Fruit fly (Drosophila melanogaster): ENCODE measurements around the gene CG14082.

Gene CG14082

DNA sequence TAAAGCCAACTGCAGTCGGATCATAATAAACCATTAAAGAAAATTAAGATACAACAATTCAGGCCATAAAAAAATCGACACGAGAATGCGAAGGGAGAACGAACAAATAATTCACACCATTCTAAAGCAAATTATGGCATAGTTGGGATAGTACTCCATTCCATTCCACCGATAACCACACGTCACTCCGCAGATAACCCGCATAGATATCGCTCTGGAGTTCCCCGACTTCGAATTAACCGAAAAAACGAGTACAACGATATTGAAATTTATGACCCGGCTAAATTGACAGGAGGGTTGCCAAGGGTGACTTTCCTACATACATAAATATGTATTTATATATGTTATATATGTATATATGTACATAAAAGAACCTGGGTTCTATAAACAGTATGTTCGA is 35.9 kb upstream of the CG14082 start:
- TF ChIP-seq Rel (GFP tag; optimal IDR thresholded peaks at IDR 0.05) (no peak), Rel (tag; optimal IDR thresholded peaks at IDR 0.05) (peak; percentile 86), OdsH (GFP tag; optimal IDR thresholded peaks at IDR 0.05) (no peak)

- TF ChIP-seq Sp1 (GFP tag; optimal IDR thresholded peaks at IDR 0.05) (no peak), fru (GFP tag; optimal IDR thresholded peaks at IDR 0.05) (no peak), Myc (optimal IDR thresholded peaks at IDR 0.05) (no peak)
These were observed 35.5 kb upstream of the CG14082 start for dm6 chr3L:19174216-19174706.

DNA sequence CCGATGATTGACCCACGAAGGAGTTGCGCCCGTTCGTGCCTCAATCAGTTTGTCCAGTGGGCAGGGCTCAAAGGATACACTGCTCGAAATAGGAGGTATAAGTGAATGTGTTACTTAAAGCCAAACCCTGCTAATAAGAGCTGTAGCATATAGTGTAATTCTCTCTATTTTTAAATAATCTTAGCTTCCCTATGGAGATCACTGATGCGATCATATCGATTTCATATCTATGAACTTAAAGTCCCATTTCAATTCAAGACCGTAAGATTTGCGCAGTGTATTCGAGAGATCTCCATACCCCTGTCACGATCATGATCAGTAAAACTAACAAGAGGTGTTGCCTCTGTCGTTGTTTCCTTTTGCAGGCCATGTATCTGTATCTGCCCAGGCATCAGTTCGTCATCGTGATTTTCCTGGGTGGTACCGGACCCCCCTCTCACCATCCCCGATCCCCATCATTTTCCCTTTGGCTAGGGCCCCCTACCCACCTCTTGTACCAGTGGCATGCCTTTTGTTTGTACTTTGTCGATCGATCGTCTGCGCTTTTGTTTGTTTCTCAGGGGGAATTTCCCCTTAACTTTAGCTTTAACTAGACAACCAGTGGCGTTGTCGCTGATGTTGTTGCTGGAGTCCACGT is 34.4 kb upstream of the CG14082 start:
- peak; percentile 83 for TF ChIP-seq ey (GFP tag; optimal IDR thresholded peaks at IDR 0.05)
- TF ChIP-seq fru (GFP tag; optimal IDR thresholded peaks at IDR 0.05) = peak; percentile 81
- TF ChIP-seq dmrt93B (GFP tag; optimal IDR thresholded peaks at IDR 0.05) = peak; percentile 34
- peak; percentile 66 for TF ChIP-seq psq (GFP tag; optimal IDR thresholded peaks at IDR 0.05)
- no peak for TF ChIP-seq Dfd (GFP tag; optimal IDR thresholded peaks at IDR 0.05)
- TF ChIP-seq Rel (GFP tag; optimal IDR thresholded peaks at IDR 0.05) = peak; percentile 18
- peak; percentile 12 for TF ChIP-seq Rel (tag; optimal IDR thresholded peaks at IDR 0.05)
- no peak for TF ChIP-seq dsf (GFP tag; optimal IDR thresholded peaks at IDR 0.05; ENCODE audit: borderline replicate concordance)
- no peak for TF ChIP-seq Myc (optimal IDR thresholded peaks at IDR 0.05)
- TF ChIP-seq OdsH (GFP tag; optimal IDR thresholded peaks at IDR 0.05) = peak; percentile 80
- no peak for TF ChIP-seq Mio (GFP tag; optimal IDR thresholded peaks at IDR 0.05)
- peak; percentile 83 for TF ChIP-seq br (GFP tag; optimal IDR thresholded peaks at IDR 0.05)
- TF ChIP-seq dl (GFP tag; optimal IDR thresholded peaks at IDR 0.05; ENCODE audit: insufficient read depth in 1 of 2, partially characterized antibody in 2 of 2) = no peak
- no peak for TF ChIP-seq Vsx2 (GFP tag; optimal IDR thresholded peaks at IDR 0.05; ENCODE audit: partially characterized antibody)
- TF ChIP-seq Dif (GFP tag; optimal IDR thresholded peaks at IDR 0.05; ENCODE audit: partially characterized antibody) = no peak
- peak; percentile 39 for TF ChIP-seq tai (GFP tag; optimal IDR thresholded peaks at IDR 0.05)
- no peak for TF ChIP-seq pan (optimal IDR thresholded peaks at IDR 0.05)
- TF ChIP-seq brk (GFP tag; optimal IDR thresholded peaks at IDR 0.05) = peak; percentile 62
- TF ChIP-seq Hnf4 (GFP tag; optimal IDR thresholded peaks at IDR 0.05) = peak; percentile 72
- no peak for TF ChIP-seq sv (GFP tag; optimal IDR thresholded peaks at IDR 0.05)
- TF ChIP-seq h (GFP tag; optimal IDR thresholded peaks at IDR 0.05) = peak; percentile 87
- TF ChIP-seq CG32264 (GFP tag; optimal IDR thresholded peaks at IDR 0.05) = peak; percentile 46
- no peak for TF ChIP-seq Hr83 (GFP tag; optimal IDR thresholded peaks at IDR 0.05; ENCODE audit: poor library complexity, severe bottlenecking)
- no peak for TF ChIP-seq jim (GFP tag; optimal IDR thresholded peaks at IDR 0.05)
- TF ChIP-seq Abd-B (GFP tag; optimal IDR thresholded peaks at IDR 0.05) = no peak
- peak; percentile 13 for TF ChIP-seq CrebA (GFP tag; optimal IDR thresholded peaks at IDR 0.05; ENCODE audit: borderline replicate concordance)
- TF ChIP-seq N (GFP tag; optimal IDR thresholded peaks at IDR 0.05) = no peak
- TF ChIP-seq usp (GFP tag; optimal IDR thresholded peaks at IDR 0.05) = no peak
- TF ChIP-seq CG9705 (GFP tag; optimal IDR thresholded peaks at IDR 0.05) = peak; percentile 28
- TF ChIP-seq woc (GFP tag; optimal IDR thresholded peaks at IDR 0.05) = peak; percentile 51
- TF ChIP-seq sage (GFP tag; optimal IDR thresholded peaks at IDR 0.05) = peak; percentile 39
- TF ChIP-seq Sp1 (GFP tag; optimal IDR thresholded peaks at IDR 0.05) = peak; percentile 79
- peak; percentile 82 for TF ChIP-seq HLH106 (tag; optimal IDR thresholded peaks at IDR 0.05)
- TF ChIP-seq rgr (GFP tag; optimal IDR thresholded peaks at IDR 0.05) = peak; percentile 81
- TF ChIP-seq Jra (GFP tag; optimal IDR thresholded peaks at IDR 0.05) = no peak
- no peak for TF ChIP-seq lola (GFP tag; optimal IDR thresholded peaks at IDR 0.05)
- TF ChIP-seq foxo (GFP tag; optimal IDR thresholded peaks at IDR 0.05) = peak in 1 of 2 experiments; percentile 78
- TF ChIP-seq Hr78 (GFP tag; optimal IDR thresholded peaks at IDR 0.05) = no peak
- TF ChIP-seq GATAd (GFP tag; optimal IDR thresholded peaks at IDR 0.05) = no peak

Data from whole organism, wandering third instar larva.